Fruit fly (Drosophila melanogaster): Measurements from ENCODE around the gene Jon99Fi.

Gene Jon99Fi

DNA sequence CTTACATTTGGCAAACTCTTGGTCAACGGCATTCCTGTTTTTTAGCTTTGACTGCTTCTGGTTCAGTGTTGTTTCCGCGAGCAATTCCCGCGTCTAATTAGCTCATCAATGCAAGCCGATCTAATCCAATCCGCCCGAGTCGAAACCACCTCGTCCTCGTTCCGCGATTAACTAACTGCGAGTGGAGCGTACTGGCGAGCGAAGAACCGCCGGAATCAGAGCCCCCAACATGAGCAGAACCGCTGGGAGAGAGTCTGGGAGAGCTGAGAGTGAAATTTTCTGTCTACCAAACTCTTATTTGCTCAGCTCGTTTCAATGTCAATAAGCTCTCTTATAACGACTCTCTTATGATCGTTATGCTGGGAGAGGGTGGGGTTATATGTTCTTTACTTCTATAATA, 38.5 kb upstream of the Jon99Fi start (continued):
- TF ChIP-seq CG3838 (GFP tag; optimal IDR thresholded peaks at IDR 0.05), result peak; percentile 80
- peak; percentile 89 for TF ChIP-seq caup (GFP tag; optimal IDR thresholded peaks at IDR 0.05; ENCODE audit: severe bottlenecking)
- peak; percentile 59 for TF ChIP-seq CG13775 (GFP tag; optimal IDR thresholded peaks at IDR 0.05)
- TF ChIP-seq eyg (GFP tag; optimal IDR thresholded peaks at IDR 0.05), result no peak
- peak; percentile 16 for TF ChIP-seq B-H2 (GFP tag; optimal IDR thresholded peaks at IDR 0.05)
- peak; percentile 53 for TF ChIP-seq Sox102F (GFP tag; optimal IDR thresholded peaks at IDR 0.05)
- peak; percentile 57 for TF ChIP-seq CG31224 (GFP tag; IDR thresholded peaks at IDR 0.05)
- no peak for TF ChIP-seq pan (optimal IDR thresholded peaks at IDR 0.05)
- TF ChIP-seq pan (GFP tag; optimal IDR thresholded peaks at IDR 0.05 in 1 of 2, IDR thresholded peaks at IDR 0.05 in 1 of 2), result peak in 1 of 2 experiments; percentile 86
- TF ChIP-seq CG18011 (GFP tag; optimal IDR thresholded peaks at IDR 0.05), result peak; percentile 65
- TF ChIP-seq HmgZ (tag; optimal IDR thresholded peaks at IDR 0.05), result peak; percentile 71
- peak; percentile 64 for TF ChIP-seq da (GFP tag; optimal IDR thresholded peaks at IDR 0.05)
- TF ChIP-seq psq (GFP tag; optimal IDR thresholded peaks at IDR 0.05), result peak; percentile 51
- no peak for TF ChIP-seq jigr1 (GFP tag; IDR thresholded peaks at IDR 0.05)
- no peak for TF ChIP-seq Neu2 (GFP tag; optimal IDR thresholded peaks at IDR 0.05; ENCODE audit: borderline replicate concordance)
- TF ChIP-seq gfzf (GFP tag; optimal IDR thresholded peaks at IDR 0.05), result no peak
- TF ChIP-seq toy (GFP tag; IDR thresholded peaks at IDR 0.05), result peak; percentile 70; the same call in 1 of the 2 replicates
- TF ChIP-seq CG15073 (GFP tag; optimal IDR thresholded peaks at IDR 0.05), result no peak
- TF ChIP-seq Blimp-1 (GFP tag; optimal IDR thresholded peaks at IDR 0.05), result peak; percentile 72
- no peak for TF ChIP-seq oc (tag; optimal IDR thresholded peaks at IDR 0.05)
- peak; percentile 78 for TF ChIP-seq bcd (GFP tag; optimal IDR thresholded peaks at IDR 0.05)
- peak; percentile 47 for TF ChIP-seq nerfin-1 (tag; optimal IDR thresholded peaks at IDR 0.05)
- no peak for TF ChIP-seq CG7963 (GFP tag; IDR thresholded peaks at IDR 0.05; ENCODE audit: partially characterized antibody)
- peak; percentile 82 for TF ChIP-seq Six4 (GFP tag; optimal IDR thresholded peaks at IDR 0.05)
- TF ChIP-seq CG14441 (GFP tag; IDR thresholded peaks at IDR 0.05), result peak; percentile 53; the same call in 1 of the 2 replicates
- 0 out of 3 replicates have a peak, but pooled peaks have one; percentile 43 for TF ChIP-seq ken (GFP tag; IDR thresholded peaks at IDR 0.05)
- peak; percentile 79 for TF ChIP-seq CG13296 (GFP tag; optimal IDR thresholded peaks at IDR 0.05)
- peak; percentile 70 for TF ChIP-seq gsb (GFP tag; IDR thresholded peaks at IDR 0.05)
- TF ChIP-seq CG11247 (GFP tag; IDR thresholded peaks at IDR 0.05), result peak; percentile 91
- TF ChIP-seq insv (GFP tag; optimal IDR thresholded peaks at IDR 0.05), result no peak
- no peak for TF ChIP-seq CG8478 (optimal IDR thresholded peaks at IDR 0.05)
- TF ChIP-seq peb (GFP tag; IDR thresholded peaks at IDR 0.05), result peak; percentile 62; the same call in 1 of the 2 replicates
- TF ChIP-seq CG10543 (GFP tag; optimal IDR thresholded peaks at IDR 0.05), result peak; percentile 31
- TF ChIP-seq ems (GFP tag; optimal IDR thresholded peaks at IDR 0.05), result peak; percentile 75
- TF ChIP-seq Max (GFP tag; optimal IDR thresholded peaks at IDR 0.05), result peak; percentile 72
- peak; percentile 62 for TF ChIP-seq schlank (tag; optimal IDR thresholded peaks at IDR 0.05)
- TF ChIP-seq kah (GFP tag; optimal IDR thresholded peaks at IDR 0.05), result peak; percentile 64
- peak; percentile 85 for TF ChIP-seq CG1233 (GFP tag; optimal IDR thresholded peaks at IDR 0.05)
- no peak for TF ChIP-seq CG6272 (GFP tag; IDR thresholded peaks at IDR 0.05)
- TF ChIP-seq CG10321 (GFP tag; IDR thresholded peaks at IDR 0.05), result peak; percentile 72
- TF ChIP-seq rib (GFP tag; IDR thresholded peaks at IDR 0.05), result peak; percentile 90
- TF ChIP-seq slou (GFP tag; optimal IDR thresholded peaks at IDR 0.05), result no peak
- no peak for TF ChIP-seq hb (GFP tag; IDR thresholded peaks at IDR 0.05; ENCODE audit: partially characterized antibody)
- peak; percentile 85 for TF ChIP-seq PHDP (tag; optimal IDR thresholded peaks at IDR 0.05)
- peak; percentile 54 for TF ChIP-seq Dad (GFP tag; optimal IDR thresholded peaks at IDR 0.05)
- peak; percentile 98 for TF ChIP-seq sens (GFP tag)
- TF ChIP-seq Scr (GFP tag; IDR thresholded peaks at IDR 0.05; ENCODE audit: partially characterized antibody), result no peak
- no peak for TF ChIP-seq hkb (optimal IDR thresholded peaks at IDR 0.05)
- TF ChIP-seq hkb (GFP tag; IDR thresholded peaks at IDR 0.05), result peak; percentile 93
- TF ChIP-seq Dfd (GFP tag; optimal IDR thresholded peaks at IDR 0.05), result no peak
- TF ChIP-seq CG10979 (tag; optimal IDR thresholded peaks at IDR 0.05), result no peak
- TF ChIP-seq CG9727 (GFP tag; optimal IDR thresholded peaks at IDR 0.05), result peak; percentile 88
